Worm (Caenorhabditis elegans): ENCODE results near the gene Y9C9A.16.

DNA sequence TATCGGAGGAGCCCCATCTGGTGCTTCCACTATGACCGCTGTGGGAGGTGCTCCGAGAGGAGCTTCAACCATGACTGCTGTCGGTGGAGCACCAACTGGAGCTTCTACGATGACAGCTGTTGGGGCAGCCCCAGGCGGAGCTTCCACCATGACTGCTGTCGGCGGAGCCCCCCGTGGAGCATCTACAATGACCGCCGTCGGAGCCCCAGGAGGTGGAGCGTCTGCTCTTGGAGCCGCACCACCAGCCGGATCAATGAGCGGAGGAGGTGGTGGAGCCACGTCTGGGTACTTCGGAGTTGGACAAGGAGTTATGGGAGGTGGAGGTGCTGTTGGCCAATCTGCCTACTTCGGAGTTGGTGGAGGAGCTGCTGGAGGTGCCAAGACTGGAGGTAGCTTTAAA lies 21.0 kb upstream of the Y9C9A.16 start:
- no peak for TF ChIP-seq dpl-1 (GFP tag; optimal IDR thresholded peaks at IDR 0.05)
- no peak for TF ChIP-seq madf-8 (GFP tag; conservative IDR thresholded peaks at IDR 0.05)
- TF ChIP-seq ccch-3 (GFP tag; optimal IDR thresholded peaks at IDR 0.05) = no peak
- no peak for TF ChIP-seq egl-18 (GFP tag; IDR thresholded peaks at IDR 0.05)
- no peak for TF ChIP-seq nhr-179 (tag; optimal IDR thresholded peaks at IDR 0.05)

Measured in whole organism, young adult.